Fruit fly (Drosophila melanogaster): Measurements from ENCODE around the gene cmet.

dm6 chr2L:11227258-11227657 lies 41.5 kb downstream of the cmet start:
- no peak for TF ChIP-seq CG8478 (optimal IDR thresholded peaks at IDR 0.05)
- no peak for TF ChIP-seq CTCF (optimal IDR thresholded peaks at IDR 0.05)
